Fruit fly (Drosophila melanogaster): ENCODE results near the gene Pkc98E.

dm6 chr3R:29069208-29070072, 30.5 kb downstream of the Pkc98E start:
- TF ChIP-seq Sox102F (GFP tag; optimal IDR thresholded peaks at IDR 0.05) (no peak), CG6792 (GFP tag; optimal IDR thresholded peaks at IDR 0.05) (no peak), CG11762 (GFP tag; optimal IDR thresholded peaks at IDR 0.05; ENCODE audit: insufficient read depth) (no peak), Gug (GFP tag; IDR thresholded peaks at IDR 0.05) (no peak), Blimp-1 (GFP tag; optimal IDR thresholded peaks at IDR 0.05) (no peak), ss (GFP tag; optimal IDR thresholded peaks at IDR 0.05) (no peak), CG6163 (GFP tag; IDR thresholded peaks at IDR 0.05) (no peak), CG16779 (tag; optimal IDR thresholded peaks at IDR 0.05) (no peak), Eip75B (GFP tag; optimal IDR thresholded peaks at IDR 0.05) (no peak), Met (GFP tag; optimal IDR thresholded peaks at IDR 0.05) (no peak), CG10631 (GFP tag; optimal IDR thresholded peaks at IDR 0.05) (no peak), Lpt (GFP tag; optimal IDR thresholded peaks at IDR 0.05) (no peak), Sox15 (GFP tag; optimal IDR thresholded peaks at IDR 0.05) (no peak), net (GFP tag; optimal IDR thresholded peaks at IDR 0.05) (no peak)
